Worm (Caenorhabditis elegans): ENCODE results near the gene R02F11.11.

Gene R02F11.11

DNA sequence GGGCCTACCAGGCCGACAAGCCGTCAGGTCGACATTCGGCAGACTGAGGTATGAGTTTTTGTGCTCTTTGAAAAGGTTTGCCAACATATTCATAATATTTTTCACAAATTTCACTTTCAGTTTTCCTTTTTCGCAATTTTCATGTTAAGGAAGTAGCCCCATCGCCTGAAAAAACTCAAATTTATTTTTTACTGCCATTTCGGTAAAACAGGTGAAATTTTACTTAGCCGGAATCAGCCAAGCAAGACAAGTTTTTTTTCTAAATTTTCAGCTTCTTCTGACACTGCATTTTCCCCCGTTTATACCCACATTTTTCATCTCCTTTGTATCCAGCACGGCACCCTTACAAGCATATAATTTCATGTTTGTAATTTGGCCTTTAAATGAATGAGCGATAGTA lies at the start of gene R02F11.11:
Gene R02F11.11 (plus strand): TSS at position 301 of the 400 bp plus-strand sequence.
- TF ChIP-seq ztf-22 (GFP tag; optimal IDR thresholded peaks at IDR 0.05) (no peak), fkh-3 (tag; optimal IDR thresholded peaks at IDR 0.05) (no peak), K12H6.12 (tag; optimal IDR thresholded peaks at IDR 0.05) (no peak), egl-18 (GFP tag; IDR thresholded peaks at IDR 0.05) (no peak), attf-6 (GFP tag; IDR thresholded peaks at IDR 0.05) (no peak), die-1 (tag; optimal IDR thresholded peaks at IDR 0.05) (no peak), Y56A3A.18 (GFP tag; IDR thresholded peaks at IDR 0.05) (no peak), F57A8.1 (GFP tag; optimal IDR thresholded peaks at IDR 0.05) (no peak), madf-6 (GFP tag; IDR thresholded peaks at IDR 0.05) (no peak), nfya-1 (tag; optimal IDR thresholded peaks at IDR 0.05; ENCODE audit: borderline replicate concordance, insufficient read depth) (no peak), F39B2.1 (GFP tag; IDR thresholded peaks at IDR 0.05) (no peak), ztf-3 (GFP tag; optimal IDR thresholded peaks at IDR 0.05) (no peak), lir-1 (GFP tag; conservative IDR thresholded peaks at IDR 0.05) (no peak), sdz-38 (tag; optimal IDR thresholded peaks at IDR 0.05) (no peak)

DNA sequence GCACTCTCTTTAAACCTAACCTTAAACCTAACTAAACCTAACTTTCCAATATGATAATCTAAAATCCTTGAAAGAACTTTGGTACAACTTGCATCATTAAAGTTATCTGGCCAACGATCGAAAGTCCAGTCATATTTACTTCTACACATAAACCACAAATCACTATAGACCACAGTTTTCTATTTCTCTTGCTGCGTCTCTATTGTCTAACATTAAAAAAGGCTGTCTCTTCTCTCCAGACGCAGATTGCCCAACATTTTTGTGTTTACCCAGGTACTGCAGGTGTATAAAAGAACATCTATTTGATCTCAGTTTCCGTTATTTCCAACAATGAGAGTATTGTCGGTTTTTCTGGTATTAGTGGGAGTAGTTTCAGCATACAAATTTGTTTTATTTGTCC lies 49.5 kb upstream of the R02F11.11 start, which contains the start of gene ugt-61:
Gene ugt-61 (plus strand): TSS at position 233 of the 400 bp plus-strand sequence.
- TF ChIP-seq snpc-1.3 (tag; optimal IDR thresholded peaks at IDR 0.05; ENCODE audit: insufficient read depth) (no peak), egl-18 (GFP tag; IDR thresholded peaks at IDR 0.05) (no peak), hmg-1.2 (GFP tag; IDR thresholded peaks at IDR 0.05) (peak; percentile 51; the same call in 1 of the 2 replicates), aptf-2 (GFP tag; conservative IDR thresholded peaks at IDR 0.05) (no peak), tlf-1 (GFP tag; optimal IDR thresholded peaks at IDR 0.05) (no peak), ceh-100 (GFP tag; IDR thresholded peaks at IDR 0.05) (no peak), nhr-80 (tag; optimal IDR thresholded peaks at IDR 0.05) (peak; percentile 16), chd-7 (tag; optimal IDR thresholded peaks at IDR 0.05) (no peak), lin-54 (GFP tag; optimal IDR thresholded peaks at IDR 0.05) (no peak), Y53F4B.3 (GFP tag; IDR thresholded peaks at IDR 0.05) (no peak), T07F8.4 (tag; optimal IDR thresholded peaks at IDR 0.05) (no peak), snpc-4 (GFP tag; optimal IDR thresholded peaks at IDR 0.05) (no peak), snpc-4 (tag; optimal IDR thresholded peaks at IDR 0.05) (no peak), gei-17 (GFP tag; optimal IDR thresholded peaks at IDR 0.05) (no peak), F33H1.4 (GFP tag; IDR thresholded peaks at IDR 0.05) (no peak), lag-1 (GFP tag; IDR thresholded peaks at IDR 0.05) (no peak)

DNA sequence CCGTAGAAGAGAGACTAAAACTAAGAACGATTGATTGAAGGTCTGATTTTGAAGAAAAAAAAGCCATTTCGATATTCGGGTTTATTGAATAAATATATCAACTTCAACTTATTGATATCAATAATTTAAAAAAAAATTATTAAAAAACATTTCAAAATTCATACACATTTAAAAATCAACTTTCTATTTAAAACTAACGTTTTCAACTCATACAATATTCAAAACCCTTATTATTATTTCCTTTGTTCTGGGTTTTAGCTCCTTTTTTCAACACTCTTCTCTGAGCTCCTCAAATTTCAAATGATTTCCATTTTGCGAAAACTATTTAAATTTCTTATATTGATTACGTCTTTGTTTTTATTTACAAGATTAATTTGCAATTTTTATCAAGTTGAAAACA lies 46.4 kb upstream of the R02F11.11 start, which contains the start of gene C18G1.7:
Gene C18G1.7 (plus strand): TSS at position 301 of the 400 bp plus-strand sequence.
- no peak for TF ChIP-seq mxl-1 (tag; optimal IDR thresholded peaks at IDR 0.05)
- no peak for TF ChIP-seq F57C9.4 (tag; optimal IDR thresholded peaks at IDR 0.05)
- TF ChIP-seq ceh-58 (GFP tag; IDR thresholded peaks at IDR 0.05): no peak
- TF ChIP-seq attf-5 (GFP tag; optimal IDR thresholded peaks at IDR 0.05): no peak
- TF ChIP-seq Y67H2A.10 (GFP tag; conservative IDR thresholded peaks at IDR 0.05): no peak
- TF ChIP-seq ama-1 (optimal IDR thresholded peaks at IDR 0.05): no peak
- no peak for TF ChIP-seq ama-1 (GFP tag; optimal IDR thresholded peaks at IDR 0.05)
- no peak for TF ChIP-seq lin-35 (GFP tag; optimal IDR thresholded peaks at IDR 0.05)
- no peak for TF ChIP-seq nhr-80 (tag; optimal IDR thresholded peaks at IDR 0.05)
- TF ChIP-seq K11D2.4 (GFP tag; IDR thresholded peaks at IDR 0.05): no peak
- no peak for TF ChIP-seq aptf-2 (GFP tag; conservative IDR thresholded peaks at IDR 0.05)
- no peak for TF ChIP-seq pbrm-1 (GFP tag; IDR thresholded peaks at IDR 0.05)
- TF ChIP-seq hmg-1.2 (GFP tag; IDR thresholded peaks at IDR 0.05): no peak
- no peak for TF ChIP-seq F52B5.7 (tag; optimal IDR thresholded peaks at IDR 0.05)
- no peak for TF ChIP-seq T07F8.4 (tag; optimal IDR thresholded peaks at IDR 0.05)
- TF ChIP-seq let-526 (GFP tag; IDR thresholded peaks at IDR 0.05): no peak
